Fruit fly (Drosophila melanogaster) Kc167 (cell line): Measurements from ENCODE around the gene nrv1.

Source experiments
- Myc ChIP-seq: fragments of >200 bp; optimal IDR thresholded peaks from 2 replicates; lab custom pipeline; 2017; ENCODE audit warnings: missing external identifiers
- h ChIP-seq: fragments of >200 bp; optimal IDR thresholded peaks from 3 replicates; lab custom pipeline; 2018; ENCODE audit warnings: missing external identifiers
- psq ChIP-seq: fragments of >200 bp; optimal IDR thresholded peaks from 2 replicates; lab custom pipeline; 2017; ENCODE audit warnings: missing external identifiers
- ttk ChIP-seq: sonication (Bioruptor generic); optimal IDR thresholded peaks from 2 replicates; lab custom pipeline; 2017; ENCODE audit warnings: missing external identifiers

dm6 chr2L:6791845-6792443 lies 5.3 kb upstream of the nrv1 start:
- TF ChIP-seq Myc (lab: Kevin White, UChicago) = no peak
- no peak for TF ChIP-seq psq
- no peak for TF ChIP-seq h
- no peak for TF ChIP-seq ttk (lab: Kevin White, UChicago)
